Worm (Caenorhabditis elegans) whole organism, late embryonic: Measurements from ENCODE around the gene rho-1.

Source experiments
- C08G9.2 ChIP-seq: sonication (generic microtip); optimal IDR thresholded peaks from 2 replicates; lab custom pipeline; 2016; ENCODE audit warnings: mild to moderate bottlenecking, missing genetic modification characterization, moderate library complexity, missing compliant biosample characterization
- C38D4.7 ChIP-seq: fragments of 200-800 bp; sonication (Bioruptor generic); optimal IDR thresholded peaks from 2 replicates; lab custom pipeline; 2018; ENCODE audit warnings: mild to moderate bottlenecking, missing genetic modification characterization, moderate library complexity, missing compliant biosample characterization
- F13H6.1 ChIP-seq: sonication (generic microtip); optimal IDR thresholded peaks from 2 replicates; lab custom pipeline; 2016; ENCODE audit warnings: missing genetic modification characterization, missing compliant biosample characterization
- Y22D7AL.16 ChIP-seq: sonication (generic microtip); optimal IDR thresholded peaks from 2 replicates; lab custom pipeline; 2016; ENCODE audit warnings: missing genetic modification characterization, missing compliant biosample characterization
- ama-1 ChIP-seq: fragments of 150-350 bp; optimal IDR thresholded peaks from 2 replicates; lab custom pipeline; 2014
- ceh-14 ChIP-seq: sonication (generic microtip); optimal IDR thresholded peaks from 2 replicates; lab custom pipeline; 2016; ENCODE audit warnings: missing genotype, missing genetic modification characterization, missing compliant biosample characterization
- ceh-18 ChIP-seq: sonication (generic microtip); optimal IDR thresholded peaks from 2 replicates; lab custom pipeline; 2016; ENCODE audit warnings: missing genetic modification characterization, missing compliant biosample characterization
- ceh-22 ChIP-seq: sonication (generic microtip); optimal IDR thresholded peaks from 2 replicates; lab custom pipeline; 2017; ENCODE audit warnings: missing biosample characterization, missing genetic modification characterization
- ceh-30 ChIP-seq: fragments of 150-350 bp; optimal IDR thresholded peaks from 2 replicates; lab custom pipeline; 2014; ENCODE audit warnings: missing biosample characterization, missing genetic modification characterization
- ceh-31 ChIP-seq: sonication (generic microtip); optimal IDR thresholded peaks from 2 replicates; lab custom pipeline; 2016; ENCODE audit warnings: missing genetic modification characterization, missing compliant biosample characterization
- ceh-9 ChIP-seq: sonication (generic microtip); optimal IDR thresholded peaks from 2 replicates; lab custom pipeline; 2016; ENCODE audit warnings: mild to moderate bottlenecking, missing genetic modification characterization, inconsistent platforms, missing compliant biosample characterization
- dve-1 ChIP-seq: sonication (generic microtip); optimal IDR thresholded peaks from 2 replicates; lab custom pipeline; 2017; ENCODE audit warnings: antibody characterized with exemption, mild to moderate bottlenecking, missing genetic modification characterization, missing compliant biosample characterization
- elt-2 ChIP-seq: sonication (generic microtip); optimal IDR thresholded peaks from 2 replicates; lab custom pipeline; 2016; ENCODE audit warnings: missing genetic modification reagents, missing genetic modification characterization, missing compliant biosample characterization
- elt-4 ChIP-seq: sonication (generic microtip); optimal IDR thresholded peaks from 2 replicates; lab custom pipeline; 2016; ENCODE audit warnings: missing genetic modification characterization, missing compliant biosample characterization
- fax-1 ChIP-seq: sonication (generic microtip); optimal IDR thresholded peaks from 2 replicates; lab custom pipeline; 2016; ENCODE audit warnings: missing genotype, missing genetic modification characterization, missing compliant biosample characterization
- gmeb-2 ChIP-seq: sonication (generic microtip); optimal IDR thresholded peaks from 2 replicates; lab custom pipeline; 2016; ENCODE audit warnings: missing genetic modification characterization, inconsistent platforms, missing compliant biosample characterization
- hlh-13 ChIP-seq: fragments of 200-800 bp; sonication (Bioruptor generic); optimal IDR thresholded peaks from 2 replicates; lab custom pipeline; 2018; ENCODE audit warnings: mild to moderate bottlenecking, missing genetic modification characterization, missing compliant biosample characterization
- hlh-6 ChIP-seq: sonication (generic microtip); optimal IDR thresholded peaks from 2 replicates; lab custom pipeline; 2016; ENCODE audit warnings: missing genotype, missing genetic modification characterization, missing compliant biosample characterization
- hlh-8 ChIP-seq: sonication (generic microtip); optimal IDR thresholded peaks from 2 replicates; lab custom pipeline; 2016; ENCODE audit warnings: missing genotype, missing genetic modification characterization, missing compliant biosample characterization
- lim-6 ChIP-seq: sonication (generic microtip); optimal IDR thresholded peaks from 2 replicates; lab custom pipeline; 2016; ENCODE audit warnings: missing genetic modification characterization, missing compliant biosample characterization
- nfya-1 ChIP-seq: sonication (generic microtip); optimal IDR thresholded peaks from 2 replicates; lab custom pipeline; 2017; ENCODE audit warnings: missing genetic modification characterization, mild to moderate bottlenecking, missing compliant biosample characterization, antibody characterized with exemption, moderate library complexity
- nhr-232 ChIP-seq: sonication (generic microtip); optimal IDR thresholded peaks from 2 replicates; lab custom pipeline; 2016; ENCODE audit warnings: missing genetic modification characterization, missing compliant biosample characterization
- npax-4 ChIP-seq: sonication (generic microtip); optimal IDR thresholded peaks from 2 replicates; lab custom pipeline; 2016; ENCODE audit warnings: missing genetic modification characterization, missing compliant biosample characterization
- odd-2 ChIP-seq: sonication (generic microtip); optimal IDR thresholded peaks from 2 replicates; lab custom pipeline; 2017; ENCODE audit warnings: antibody characterized with exemption, mild to moderate bottlenecking, missing genetic modification characterization, missing compliant biosample characterization
- pag-3 ChIP-seq: sonication (generic microtip); optimal IDR thresholded peaks from 2 replicates; lab custom pipeline; 2016; ENCODE audit warnings: missing compliant biosample characterization, missing genetic modification characterization, borderline replicate concordance
- pax-1 ChIP-seq: fragments of 150-350 bp; optimal IDR thresholded peaks from 2 replicates; lab custom pipeline; 2014; ENCODE audit warnings: missing biosample characterization, missing genetic modification characterization
- pha-4 ChIP-seq: fragments of 150-350 bp; optimal IDR thresholded peaks from 2 replicates; lab custom pipeline; 2018; ENCODE audit warnings: missing biosample characterization, missing genetic modification reagents, missing genetic modification characterization
- pqm-1 ChIP-seq: sonication (generic microtip); optimal IDR thresholded peaks from 2 replicates; lab custom pipeline; 2016; ENCODE audit warnings: missing genetic modification characterization, missing compliant biosample characterization
- pros-1 ChIP-seq: fragments of 150-350 bp; optimal IDR thresholded peaks from 2 replicates; lab custom pipeline; 2014; ENCODE audit warnings: missing biosample characterization, missing genetic modification reagents, missing genetic modification characterization
- ref-2 ChIP-seq: sonication (generic microtip); optimal IDR thresholded peaks from 2 replicates; lab custom pipeline; 2016; ENCODE audit warnings: missing genetic modification characterization, missing compliant biosample characterization
- sdc-2 ChIP-seq: sonication (generic microtip); optimal IDR thresholded peaks from 2 replicates; lab custom pipeline; 2016; ENCODE audit warnings: missing genotype, missing genetic modification characterization, missing compliant biosample characterization
- sox-4 ChIP-seq: sonication (generic microtip); optimal IDR thresholded peaks from 2 replicates; lab custom pipeline; 2017; ENCODE audit warnings: mild to moderate bottlenecking, missing genetic modification characterization, inconsistent platforms, missing compliant biosample characterization
- tbx-7 ChIP-seq: sonication (generic microtip); optimal IDR thresholded peaks from 2 replicates; lab custom pipeline; 2016; ENCODE audit warnings: missing genotype, missing genetic modification characterization, missing compliant biosample characterization
- ttx-3 ChIP-seq: sonication (generic microtip); optimal IDR thresholded peaks from 2 replicates; lab custom pipeline; 2016; ENCODE audit warnings: missing genetic modification reagents, missing genetic modification characterization, missing compliant biosample characterization
- zip-5 ChIP-seq: sonication (generic microtip); optimal IDR thresholded peaks from 2 replicates; lab custom pipeline; 2016; ENCODE audit warnings: missing genetic modification characterization, missing compliant biosample characterization
- ztf-16 ChIP-seq: sonication (generic microtip); optimal IDR thresholded peaks from 2 replicates; lab custom pipeline; 2017; ENCODE audit warnings: missing genetic modification characterization, missing compliant biosample characterization

The rho-1 gene

ce11 chrIV:16488921-16489320, at the start of gene rho-1:
rho-1 (minus strand) TSS chrIV:16489021.
- TF ChIP-seq ceh-30 (tag; lab: Kevin White, UChicago) (no peak), ref-2 (tag; lab: Kevin White, UChicago) (no peak), lim-6 (no peak), ceh-18 (tag; lab: Kevin White, UChicago) (no peak), ceh-22 (tag; lab: Kevin White, UChicago) (no peak), pros-1 (no peak), ttx-3 (no peak), C38D4.7 (GFP tag; lab: Kevin White, UChicago) (no peak), dve-1 (no peak), sdc-2 (no peak), ceh-14 (no peak), tbx-7 (no peak), odd-2 (tag; lab: Kevin White, UChicago) (no peak)

ce11 chrIV:16534900-16535299, 46.1 kb upstream of the rho-1 start:
- TF ChIP-seq hlh-8 (no peak), F13H6.1 (tag; lab: Kevin White, UChicago) (no peak), ref-2 (tag; lab: Kevin White, UChicago) (no peak), ceh-30 (tag; lab: Kevin White, UChicago) (no peak), pqm-1 (tag; lab: Kevin White, UChicago) (no peak), nfya-1 (no peak), C08G9.2 (tag; lab: Kevin White, UChicago) (no peak), fax-1 (tag; lab: Kevin White, UChicago) (no peak), elt-2 (no peak), elt-4 (no peak), gmeb-2 (tag; lab: Kevin White, UChicago) (no peak), pha-4 (tag; lab: Kevin White, UChicago) (no peak)

- no peak for TF ChIP-seq zip-5 (tag; lab: Kevin White, UChicago)
- no peak for TF ChIP-seq hlh-6
- TF ChIP-seq gmeb-2 (tag; lab: Kevin White, UChicago) = no peak
- TF ChIP-seq pax-1 = no peak
- TF ChIP-seq, all 69 proteins: peak for 0
Measured at ce11 chrIV:16533361-16533760, 44.5 kb upstream of the rho-1 start, which contains the start of gene Y51H4A.6. Y51H4A.6 (plus strand) TSS chrIV:16533661.

- TF ChIP-seq pag-3 (tag; lab: Kevin White, UChicago) (no peak), ttx-3 (no peak)
Measured at ce11 chrIV:16528375-16528774, 39.6 kb upstream of the rho-1 start, which contains the start of gene Y51H4A.937. Y51H4A.937 (plus strand) TSS chrIV:16528675.

ce11 chrIV:16526038-16526437, 37.2 kb upstream of the rho-1 start, which contains the start of gene Y51H4A.5:
Y51H4A.5 (minus strand) TSS chrIV:16526138.
- TF ChIP-seq Y22D7AL.16 (tag; lab: Kevin White, UChicago) (no peak), C08G9.2 (tag; lab: Kevin White, UChicago) (no peak), ama-1 (lab: Kevin White, UChicago) (no peak), ceh-31 (tag; lab: Kevin White, UChicago) (no peak), nhr-232 (no peak), sox-4 (tag; lab: Kevin White, UChicago) (no peak), ztf-16 (no peak), hlh-13 (GFP tag; lab: Kevin White, UChicago) (no peak), sdc-2 (no peak), ceh-14 (no peak), ceh-9 (tag; lab: Kevin White, UChicago) (no peak), fax-1 (tag; lab: Kevin White, UChicago) (no peak), npax-4 (no peak)
